Worm (Caenorhabditis elegans) whole organism, late embryonic: ENCODE results near the gene spe-39.

ENCODE experiments used
- ama-1 ChIP-seq: fragments of 150-350 bp; optimal IDR thresholded peaks from 2 replicates; lab custom pipeline; 2014
- ceh-14 ChIP-seq: sonication (generic microtip); optimal IDR thresholded peaks from 2 replicates; lab custom pipeline; 2016; ENCODE audit warnings: missing genotype, missing genetic modification characterization, missing compliant biosample characterization
- ceh-48 ChIP-seq: sonication (generic microtip); optimal IDR thresholded peaks from 2 replicates; lab custom pipeline; 2016; ENCODE audit warnings: missing genetic modification characterization, inconsistent platforms, missing compliant biosample characterization
- fkh-10 ChIP-seq: fragments of 150-350 bp; optimal IDR thresholded peaks from 2 replicates; lab custom pipeline; 2014; ENCODE audit warnings: missing biosample characterization, missing genetic modification reagents, missing genetic modification characterization
- hlh-30 ChIP-seq: sonication (generic microtip); optimal IDR thresholded peaks from 2 replicates; lab custom pipeline; 2017; ENCODE audit warnings: antibody characterized with exemption, missing genetic modification characterization, missing compliant biosample characterization; ENCODE audit not compliant: insufficient read depth
- hlh-6 ChIP-seq: sonication (generic microtip); optimal IDR thresholded peaks from 2 replicates; lab custom pipeline; 2016; ENCODE audit warnings: missing genotype, missing genetic modification characterization, missing compliant biosample characterization
- hlh-8 ChIP-seq: sonication (generic microtip); optimal IDR thresholded peaks from 2 replicates; lab custom pipeline; 2016; ENCODE audit warnings: missing genotype, missing genetic modification characterization, missing compliant biosample characterization
- nhr-11 ChIP-seq: fragments of 150-350 bp; optimal IDR thresholded peaks from 2 replicates; lab custom pipeline; 2014; ENCODE audit warnings: missing biosample characterization, missing genetic modification characterization
- nhr-232 ChIP-seq: sonication (generic microtip); optimal IDR thresholded peaks from 2 replicates; lab custom pipeline; 2016; ENCODE audit warnings: missing genetic modification characterization, missing compliant biosample characterization
- pha-4 ChIP-seq: fragments of 150-350 bp; optimal IDR thresholded peaks from 2 replicates; lab custom pipeline; 2018; ENCODE audit warnings: missing biosample characterization, missing genetic modification reagents, missing genetic modification characterization
- syd-9 ChIP-seq: sonication (generic microtip); optimal IDR thresholded peaks from 2 replicates; lab custom pipeline; 2016; ENCODE audit warnings: mild to moderate bottlenecking, missing genetic modification characterization, moderate library complexity, missing compliant biosample characterization
- unc-55 ChIP-seq: sonication (generic microtip); optimal IDR thresholded peaks from 2 replicates; lab custom pipeline; 2017; ENCODE audit warnings: missing biosample characterization, missing genetic modification reagents, missing genetic modification characterization
- unc-86 ChIP-seq: sonication (generic microtip); optimal IDR thresholded peaks from 2 replicates; lab custom pipeline; 2016; ENCODE audit warnings: missing genetic modification characterization, missing compliant biosample characterization

- TF ChIP-seq pha-4 (tag; lab: Kevin White, UChicago) (no peak), unc-55 (GFP tag; lab: Kevin White, UChicago) (no peak), fkh-10 (GFP tag; lab: Kevin White, UChicago) (no peak), ceh-14 (tag; lab: Kevin White, UChicago) (no peak), hlh-30 (tag; lab: Kevin White, UChicago) (no peak), syd-9 (tag; lab: Kevin White, UChicago) (no peak), nhr-232 (tag; lab: Kevin White, UChicago) (no peak), nhr-11 (no peak), hlh-8 (tag; lab: Kevin White, UChicago) (no peak), ama-1 (lab: Kevin White, UChicago) (no peak), unc-86 (tag; lab: Kevin White, UChicago) (no peak), ceh-48 (tag; lab: Kevin White, UChicago) (no peak), hlh-6 (tag; lab: Kevin White, UChicago) (no peak)
Observed at ce11 chrV:6769440-6769839, 15.8 kb upstream of the spe-39 start.
